Worm (Caenorhabditis elegans): ENCODE measurements around the gene clec-123.

DNA sequence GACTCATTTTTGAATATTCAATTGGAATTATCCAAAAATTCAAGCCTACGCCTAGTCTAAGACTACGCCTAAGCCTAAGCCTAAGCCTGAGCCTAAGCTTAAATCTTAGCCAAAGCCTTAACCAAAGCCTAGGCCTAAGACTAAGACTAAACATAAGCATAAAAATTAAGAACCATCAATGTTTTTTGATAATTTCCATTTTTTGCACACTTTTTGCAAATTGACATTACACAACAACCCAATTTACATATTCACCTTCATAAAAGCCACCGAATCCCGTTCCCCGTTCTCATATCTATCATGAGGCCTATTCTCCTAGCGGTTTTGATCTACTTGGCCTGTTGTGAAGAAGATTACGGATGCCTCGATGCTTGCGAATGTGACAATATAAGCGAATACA lies 3.4 kb downstream of the clec-123 start, which contains the start of gene T10D4.7:
- no peak for TF ChIP-seq nhr-48 (tag; optimal IDR thresholded peaks at IDR 0.05)
- TF ChIP-seq pha-4 (GFP tag; IDR thresholded peaks at IDR 0.05), result no peak
- no peak for TF ChIP-seq pha-4 (tag; optimal IDR thresholded peaks at IDR 0.05)
